Worm (Caenorhabditis elegans) whole organism, early embryonic: Measurements from ENCODE around the gene Y82E9BR.8.

Source experiments
- F13C5.2 ChIP-seq: sonication (generic microtip); optimal IDR thresholded peaks from 2 replicates; lab custom pipeline; 2017; ENCODE audit warnings: mild to moderate bottlenecking, missing genetic modification characterization, inconsistent platforms, missing compliant biosample characterization
- ets-7 ChIP-seq: sonication (generic microtip); optimal IDR thresholded peaks from 2 replicates; lab custom pipeline; 2016; ENCODE audit warnings: missing genotype, missing genetic modification characterization, missing compliant biosample characterization
- hmg-4 ChIP-seq: fragments of 200-800 bp; sonication (Bioruptor generic); optimal IDR thresholded peaks from 2 replicates; lab custom pipeline; 2018; ENCODE audit warnings: mild to moderate bottlenecking, missing genetic modification characterization, missing compliant biosample characterization
- hnd-1 ChIP-seq: sonication (generic microtip); optimal IDR thresholded peaks from 2 replicates; lab custom pipeline; 2016; ENCODE audit warnings: missing genetic modification characterization, missing compliant biosample characterization
- pes-1 ChIP-seq: fragments of 200-800 bp; sonication (Bioruptor generic); IDR thresholded peaks from 2 replicates; pipeline ENCODE4 v1.3.6; 2022; ENCODE audit warnings: missing genetic modification reagents, missing genetic modification characterization, missing compliant biosample characterization
- tbx-11 ChIP-seq: fragments of 200-800 bp; sonication (Bioruptor generic); IDR thresholded peaks from 2 replicates; pipeline ENCODE4 v1.3.6; 2022; ENCODE audit warnings: missing genetic modification characterization, missing compliant biosample characterization

- no peak for TF ChIP-seq ets-7 (tag; lab: Kevin White, UChicago)
- TF ChIP-seq pes-1 (GFP tag; lab: Robert Waterston, UW) = no peak
- no peak for TF ChIP-seq F13C5.2
- no peak for TF ChIP-seq hnd-1
- TF ChIP-seq tbx-11 (GFP tag; lab: Robert Waterston, UW) = no peak
- TF ChIP-seq hmg-4 (GFP tag; lab: Kevin White, UChicago) = no peak
Measured at ce11 chrIII:1315038-1315437, 42.8 kb downstream of the Y82E9BR.8 start, which contains the start of the genes fbxa-80 and fbxa-19.
